Worm (Caenorhabditis elegans) whole organism, late embryonic: ENCODE measurements around the gene lmd-4.

Experiments used
- ama-1 ChIP-seq: fragments of 150-350 bp; optimal IDR thresholded peaks from 2 replicates; lab custom pipeline; 2014
- ceh-18 ChIP-seq: sonication (generic microtip); optimal IDR thresholded peaks from 2 replicates; lab custom pipeline; 2016; ENCODE audit warnings: missing genetic modification characterization, missing compliant biosample characterization
- ceh-2 ChIP-seq: sonication (generic microtip); optimal IDR thresholded peaks from 2 replicates; lab custom pipeline; 2016; ENCODE audit warnings: missing genotype, missing genetic modification characterization, missing compliant biosample characterization
- ceh-22 ChIP-seq: sonication (generic microtip); optimal IDR thresholded peaks from 2 replicates; lab custom pipeline; 2017; ENCODE audit warnings: missing biosample characterization, missing genetic modification characterization
- ceh-9 ChIP-seq: sonication (generic microtip); optimal IDR thresholded peaks from 2 replicates; lab custom pipeline; 2016; ENCODE audit warnings: mild to moderate bottlenecking, missing genetic modification characterization, inconsistent platforms, missing compliant biosample characterization
- dmd-4 ChIP-seq: sonication (generic microtip); optimal IDR thresholded peaks from 2 replicates; lab custom pipeline; 2016; ENCODE audit warnings: borderline replicate concordance, missing genetic modification characterization, missing compliant biosample characterization
- hlh-15 ChIP-seq: sonication (generic microtip); optimal IDR thresholded peaks from 2 replicates; lab custom pipeline; 2016; ENCODE audit warnings: missing genetic modification characterization, missing compliant biosample characterization
- lin-11 ChIP-seq: fragments of 200-800 bp; sonication (Bioruptor generic); optimal IDR thresholded peaks from 2 replicates; lab custom pipeline; 2018; ENCODE audit warnings: mild to moderate bottlenecking, missing genetic modification characterization, missing compliant biosample characterization
- pha-2 ChIP-seq: sonication (generic microtip); optimal IDR thresholded peaks from 2 replicates; lab custom pipeline; 2017; ENCODE audit warnings: mild to moderate bottlenecking, missing genetic modification characterization, missing compliant biosample characterization

ce11 chrV:7343522-7343921 lies 22.7 kb upstream of the lmd-4 start, which contains the start of gene srh-244:
- TF ChIP-seq hlh-15 (tag; lab: Kevin White, UChicago) (no peak), ceh-9 (no peak), ceh-22 (no peak), pha-2 (tag; lab: Kevin White, UChicago) (no peak), ceh-18 (tag; lab: Kevin White, UChicago) (no peak), lin-11 (tag; lab: Kevin White, UChicago) (no peak), ceh-2 (tag; lab: Kevin White, UChicago) (no peak), ama-1 (lab: Kevin White, UChicago) (no peak), dmd-4 (tag; lab: Kevin White, UChicago) (no peak)
